Worm (Caenorhabditis elegans) whole organism, L3 larva: Measurements from ENCODE around the gene K10D11.4.

Experiments used
- jun-1 ChIP-seq: fragments of 150-350 bp; optimal IDR thresholded peaks from 2 replicates; lab custom pipeline; 2014; ENCODE audit warnings: missing biosample characterization, missing genetic modification reagents, missing genetic modification characterization
- nfya-1 ChIP-seq: sonication (generic microtip); optimal IDR thresholded peaks from 2 replicates; lab custom pipeline; 2017; ENCODE audit warnings: missing genetic modification characterization, mild to moderate bottlenecking, missing compliant biosample characterization, antibody characterized with exemption, moderate library complexity; ENCODE audit not compliant: insufficient read depth
- ztf-4 ChIP-seq: fragments of 150-350 bp; optimal IDR thresholded peaks from 2 replicates; lab custom pipeline; 2014; ENCODE audit warnings: missing biosample characterization, missing genetic modification characterization

DNA sequence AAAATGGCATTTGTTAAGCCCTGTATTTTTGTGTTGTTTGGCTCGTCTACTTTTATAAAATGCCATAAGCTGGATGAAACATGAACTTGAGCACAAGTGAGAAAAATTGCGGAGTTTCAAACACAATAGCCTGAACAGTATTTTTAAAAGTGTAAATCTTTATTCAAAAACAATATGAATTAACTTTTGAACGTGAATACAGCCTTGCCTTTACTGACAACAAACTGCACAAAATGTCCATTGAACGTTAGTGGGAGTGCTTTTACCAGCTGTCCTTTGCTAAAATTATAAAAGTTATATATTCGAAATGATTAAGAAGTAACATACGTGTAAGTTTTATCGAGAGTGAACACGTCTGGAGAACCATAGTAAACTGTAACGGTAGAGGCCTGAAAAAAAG lies 27.0 kb downstream of the K10D11.4 start:
- no peak for TF ChIP-seq jun-1
- TF ChIP-seq nfya-1 (tag; lab: Kevin White, UChicago) = no peak
- no peak for TF ChIP-seq ztf-4 (tag; lab: Kevin White, UChicago)
